Fruit fly (Drosophila melanogaster) whole organism, embryonic: ENCODE data around the gene Mgstl.

Source experiments
- Abd-B ChIP-seq: fragments of 200-800 bp; sonication (Bioruptor generic); optimal IDR thresholded peaks from 2 replicates; lab custom pipeline; 2018; ENCODE audit warnings: missing biosample characterization, mild to moderate bottlenecking, missing genetic modification characterization, moderate library complexity
- BtbVII ChIP-seq: fragments of 200-800 bp; sonication (Bioruptor generic); optimal IDR thresholded peaks from 3 replicates; lab custom pipeline; 2017; ENCODE audit warnings: missing biosample characterization, mild to moderate bottlenecking, missing genetic modification characterization
- CG11723 ChIP-seq: fragments of 200-800 bp; sonication (Bioruptor generic); optimal IDR thresholded peaks from 2 replicates; lab custom pipeline; 2017; ENCODE audit warnings: missing biosample characterization, mild to moderate bottlenecking, missing genetic modification characterization
- CG12155 ChIP-seq: fragments of 200-800 bp; sonication (Bioruptor generic); optimal IDR thresholded peaks from 3 replicates; lab custom pipeline; 2016; ENCODE audit warnings: missing biosample characterization, missing genetic modification characterization
- CG12769 ChIP-seq: fragments of 200-800 bp; sonication (Bioruptor generic); optimal IDR thresholded peaks from 2 replicates; lab custom pipeline; 2019; ENCODE audit warnings: missing biosample characterization, mild to moderate bottlenecking, missing genetic modification characterization, moderate library complexity
- CG13775 ChIP-seq: fragments of 200-800 bp; sonication (Bioruptor generic); optimal IDR thresholded peaks from 3 replicates; lab custom pipeline; 2017; ENCODE audit warnings: missing biosample characterization, mild to moderate bottlenecking, missing genetic modification characterization
- CG14014 ChIP-seq: fragments of 200-800 bp; sonication (Bioruptor generic); IDR thresholded peaks from 2 replicates; pipeline ENCODE4 v1.3.6; 2022; ENCODE audit warnings: missing biosample characterization, missing genetic modification characterization
- CG14860 ChIP-seq: fragments of 200-800 bp; sonication (Bioruptor generic); IDR thresholded peaks from 3 replicates; pipeline ENCODE4 v1.3.6; 2022; ENCODE audit warnings: missing biosample characterization, missing genetic modification characterization; ENCODE audit not compliant: partially characterized antibody
- CG1529 ChIP-seq: fragments of 200-800 bp; sonication (Bioruptor generic); optimal IDR thresholded peaks from 3 replicates; lab custom pipeline; 2018; ENCODE audit warnings: missing biosample characterization, missing genetic modification characterization
- CG17385 ChIP-seq: fragments of 200-800 bp; sonication (Bioruptor generic); optimal IDR thresholded peaks from 3 replicates; lab custom pipeline; 2018; ENCODE audit warnings: missing biosample characterization, mild to moderate bottlenecking, missing genetic modification characterization
- CG17912 ChIP-seq: fragments of 200-800 bp; sonication (Bioruptor generic); optimal IDR thresholded peaks from 2 replicates; lab custom pipeline; 2018; ENCODE audit warnings: missing biosample characterization, mild to moderate bottlenecking, missing genetic modification characterization
- CG4424 ChIP-seq: fragments of 200-800 bp; sonication (Bioruptor generic); optimal IDR thresholded peaks from 3 replicates; lab custom pipeline; 2016; ENCODE audit warnings: missing biosample characterization, missing genetic modification characterization
- CG4730 ChIP-seq: fragments of 200-800 bp; sonication (Bioruptor generic); IDR thresholded peaks from 2 replicates; pipeline ENCODE4 v1.3.6; 2022; ENCODE audit warnings: missing biosample characterization, missing genetic modification characterization
- CG9797 ChIP-seq: fragments of 200-800 bp; sonication (Bioruptor generic); optimal IDR thresholded peaks from 3 replicates; lab custom pipeline; 2018; ENCODE audit warnings: missing biosample characterization, mild to moderate bottlenecking, missing genetic modification characterization
- Dp ChIP-seq: fragments of 200-800 bp; sonication (Bioruptor generic); optimal IDR thresholded peaks from 2 replicates; lab custom pipeline; 2018; ENCODE audit warnings: missing biosample characterization, mild to moderate bottlenecking, missing genetic modification characterization, moderate library complexity
- Drgx ChIP-seq: fragments of 200-800 bp; sonication (Bioruptor generic); IDR thresholded peaks from 2 replicates; pipeline ENCODE4 v1.3.6; 2022; ENCODE audit warnings: missing biosample characterization, missing genetic modification characterization
- Elba2 ChIP-seq: fragments of 200-800 bp; sonication (Bioruptor generic); optimal IDR thresholded peaks from 3 replicates; lab custom pipeline; 2016; ENCODE audit warnings: missing biosample characterization, missing genetic modification characterization
- Gug ChIP-seq: fragments of 200-800 bp; sonication (Bioruptor generic); IDR thresholded peaks from 4 replicates; pipeline ENCODE4 v1.3.6; 2022; ENCODE audit warnings: missing biosample characterization, missing genetic modification characterization
- HLH3B ChIP-seq: fragments of 200-800 bp; sonication (Bioruptor generic); IDR thresholded peaks from 2 replicates; pipeline ENCODE4 v1.3.6; 2022; ENCODE audit warnings: missing biosample characterization, missing genetic modification characterization
- Hand ChIP-seq: fragments of 200-800 bp; sonication (Bioruptor generic); optimal IDR thresholded peaks from 2 replicates; lab custom pipeline; 2017; ENCODE audit warnings: mild to moderate bottlenecking, missing biosample characterization, missing genetic modification reagents, missing genetic modification characterization
- HmgD ChIP-seq: fragments of 200-800 bp; sonication (Bioruptor generic); optimal IDR thresholded peaks from 3 replicates; lab custom pipeline; 2016; ENCODE audit warnings: missing biosample characterization, missing genetic modification characterization
- HmgZ ChIP-seq: fragments of 200-800 bp; sonication (Bioruptor generic); optimal IDR thresholded peaks from 2 replicates; lab custom pipeline; 2018; ENCODE audit warnings: missing biosample characterization, mild to moderate bottlenecking, missing genetic modification characterization
- Med ChIP-seq: fragments of 200-800 bp; sonication (Bioruptor generic); peaks from one replicate; lab custom pipeline; 2016; ENCODE audit warnings: missing biosample characterization, missing genetic modification characterization, mild to moderate bottlenecking, inconsistent platforms, moderate library complexity
- Myb ChIP-seq: fragments of 200-800 bp; sonication (Bioruptor generic); optimal IDR thresholded peaks from 2 replicates; lab custom pipeline; 2016; ENCODE audit warnings: missing biosample characterization, missing genetic modification characterization
- NK7.1 ChIP-seq: fragments of 200-800 bp; sonication (Bioruptor generic); optimal IDR thresholded peaks from 3 replicates; lab custom pipeline; 2016; ENCODE audit warnings: missing biosample characterization, missing genetic modification characterization
- Neu2 ChIP-seq: fragments of 200-800 bp; sonication (Bioruptor generic); optimal IDR thresholded peaks from 3 replicates; lab custom pipeline; 2016; ENCODE audit warnings: missing biosample characterization, missing genetic modification characterization, borderline replicate concordance
- Ptx1 ChIP-seq: fragments of 200-800 bp; sonication (Bioruptor generic); IDR thresholded peaks from 2 replicates; pipeline ENCODE4 v1.3.6; 2022; ENCODE audit warnings: missing biosample characterization, missing genetic modification characterization
- ap ChIP-seq: fragments of 200-800 bp; sonication (Bioruptor generic); IDR thresholded peaks from 2 replicates; pipeline ENCODE4 v1.3.6; 2022; ENCODE audit warnings: missing biosample characterization, missing genetic modification characterization
- ara ChIP-seq: fragments of 200-800 bp; sonication (Bioruptor generic); IDR thresholded peaks from 2 replicates; pipeline ENCODE4 v1.3.6; 2022; ENCODE audit warnings: missing biosample characterization, missing genetic modification characterization
- cad ChIP-seq: fragments of >200 bp; optimal IDR thresholded peaks from 2 replicates; lab custom pipeline; 2017; ENCODE audit warnings: missing biosample characterization, missing genetic modification characterization
- chn ChIP-seq: fragments of 200-800 bp; sonication (Bioruptor generic); optimal IDR thresholded peaks from 2 replicates; lab custom pipeline; 2016; ENCODE audit warnings: missing biosample characterization, missing genetic modification characterization
- ci ChIP-seq: fragments of 200-800 bp; sonication (Bioruptor generic); IDR thresholded peaks from 3 replicates; pipeline ENCODE4 v1.3.6; 2022; ENCODE audit warnings: missing biosample characterization, missing genetic modification characterization
- da ChIP-seq: fragments of 200-800 bp; sonication (Bioruptor generic); optimal IDR thresholded peaks from 2 replicates; lab custom pipeline; 2016; ENCODE audit warnings: missing biosample characterization, missing genetic modification characterization
- dm ChIP-seq: fragments of 200-800 bp; sonication (Bioruptor generic); optimal IDR thresholded peaks from 3 replicates; lab custom pipeline; 2016; ENCODE audit warnings: missing biosample characterization, missing genetic modification characterization
- emc ChIP-seq: fragments of 200-800 bp; sonication (Bioruptor generic); optimal IDR thresholded peaks from 2 replicates; lab custom pipeline; 2016; ENCODE audit warnings: missing biosample characterization, missing genetic modification characterization
- grn ChIP-seq: fragments of 200-800 bp; sonication (Bioruptor generic); optimal IDR thresholded peaks from 3 replicates; lab custom pipeline; 2017; ENCODE audit warnings: missing biosample characterization, missing genetic modification characterization
- klu ChIP-seq: fragments of 200-800 bp; sonication (Bioruptor generic); IDR thresholded peaks from 2 replicates; pipeline ENCODE4 v1.3.6; 2022; ENCODE audit warnings: missing biosample characterization, missing genetic modification characterization
- lbe ChIP-seq: fragments of 200-800 bp; sonication (Bioruptor generic); optimal IDR thresholded peaks from 2 replicates; lab custom pipeline; 2016; ENCODE audit warnings: missing biosample characterization, mild to moderate bottlenecking, missing genetic modification characterization
- nau ChIP-seq: fragments of 200-800 bp; sonication (Bioruptor generic); optimal IDR thresholded peaks from 3 replicates; lab custom pipeline; 2017; ENCODE audit warnings: missing biosample characterization, mild to moderate bottlenecking, missing genetic modification characterization, missing genetic modification reagents
- nmo ChIP-seq: fragments of 200-800 bp; sonication (Bioruptor generic); optimal IDR thresholded peaks from 2 replicates; lab custom pipeline; 2018; ENCODE audit warnings: missing biosample characterization, mild to moderate bottlenecking, missing genetic modification characterization, moderate library complexity
- pfk ChIP-seq: fragments of 200-800 bp; sonication (Bioruptor generic); optimal IDR thresholded peaks from 2 replicates; lab custom pipeline; 2018; ENCODE audit warnings: missing biosample characterization, mild to moderate bottlenecking, missing genetic modification characterization, moderate library complexity
- pho ChIP-seq: fragments of 200-800 bp; sonication (Bioruptor generic); optimal IDR thresholded peaks from 2 replicates; lab custom pipeline; 2016; ENCODE audit warnings: missing biosample characterization, missing genetic modification characterization
- ranshi ChIP-seq: fragments of 200-800 bp; sonication (Bioruptor generic); IDR thresholded peaks from 2 replicates; pipeline ENCODE4 v1.3.6; 2022; ENCODE audit warnings: missing biosample characterization, missing genetic modification characterization
- sd ChIP-seq: fragments of 200-800 bp; sonication (Bioruptor generic); optimal IDR thresholded peaks from 3 replicates; lab custom pipeline; 2018; ENCODE audit warnings: missing biosample characterization, mild to moderate bottlenecking, missing genetic modification characterization, moderate library complexity
- usp ChIP-seq: fragments of >200 bp; optimal IDR thresholded peaks from 2 replicates; lab custom pipeline; 2017; ENCODE audit warnings: missing biosample characterization, missing genetic modification characterization
- vfl ChIP-seq: fragments of 200-800 bp; sonication (Bioruptor generic); optimal IDR thresholded peaks from 2 replicates; lab custom pipeline; 2016; ENCODE audit warnings: missing biosample characterization, missing genetic modification characterization
- vvl ChIP-seq: fragments of 200-800 bp; sonication (Bioruptor generic); IDR thresholded peaks from 2 replicates; pipeline ENCODE4 v1.3.6; 2022; ENCODE audit warnings: missing biosample characterization, missing genetic modification characterization
- zf30C ChIP-seq: fragments of 200-800 bp; sonication (Bioruptor generic); optimal IDR thresholded peaks from 3 replicates; lab custom pipeline; 2018; ENCODE audit warnings: missing biosample characterization, mild to moderate bottlenecking, missing genetic modification characterization
- zfh1 ChIP-seq: fragments of 200-800 bp; sonication (Bioruptor generic); IDR thresholded peaks from 3 replicates; pipeline ENCODE4 v1.3.6; 2022; ENCODE audit warnings: missing biosample characterization, missing genetic modification characterization

Gene Mgstl

DNA sequence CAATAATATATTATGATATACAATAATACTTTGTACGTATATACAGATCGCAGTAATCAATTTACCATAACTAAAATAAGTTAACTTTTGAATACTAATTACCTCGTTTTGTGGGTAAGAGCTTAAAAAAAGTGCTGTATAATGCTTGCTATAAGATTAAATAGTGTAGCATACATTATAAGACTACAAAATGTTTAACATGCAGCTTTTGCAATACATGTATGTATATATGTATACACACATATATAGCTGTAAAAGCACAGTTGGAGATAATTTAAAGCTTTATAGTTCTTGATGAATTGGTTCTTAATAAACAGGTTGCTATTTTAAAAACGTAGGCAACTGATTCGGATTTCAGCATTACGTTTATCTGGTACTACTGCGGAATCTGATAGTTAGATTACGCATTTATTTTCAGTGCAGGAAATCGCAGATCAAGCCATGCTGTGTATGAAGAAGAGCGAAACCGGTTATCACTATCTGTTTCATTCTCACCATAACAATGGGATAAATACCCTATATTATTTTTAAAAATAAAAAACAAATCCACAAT lies 2.4 kb downstream of the Mgstl start (continued):
- TF ChIP-seq CG12769 (peak; percentile 37), CG17385 (GFP tag; lab: Kevin White, UChicago) (peak; percentile 50), pho (GFP tag; lab: Kevin White, UChicago) (no peak), Elba2 (GFP tag; lab: Kevin White, UChicago) (no peak), CG1529 (GFP tag; lab: Kevin White, UChicago) (no peak), klu (GFP tag; lab: Robert Waterston, UW) (no peak), Ptx1 (GFP tag; lab: Robert Waterston, UW) (peak; percentile 14; the same call in 1 of the 2 replicates), Med (GFP tag; lab: Kevin White, UChicago) (peak; percentile 85), Drgx (GFP tag; lab: Robert Waterston, UW) (peak; percentile 36; the same call in 1 of the 2 replicates), CG17912 (GFP tag; lab: Kevin White, UChicago) (no peak), cad (GFP tag; lab: Kevin White, UChicago) (no peak), da (GFP tag; lab: Kevin White, UChicago) (no peak), lbe (GFP tag; lab: Kevin White, UChicago) (peak; percentile 23), ci (GFP tag; lab: Robert Waterston, UW) (peak; percentile 32; the same call in 1 of the 3 replicates), dm (GFP tag; lab: Kevin White, UChicago) (no peak), zf30C (GFP tag; lab: Kevin White, UChicago) (peak; percentile 80), CG12155 (no peak), grn (GFP tag; lab: Kevin White, UChicago) (peak; percentile 33), nmo (no peak), CG14014 (GFP tag; lab: Robert Waterston, UW) (peak; percentile 9; the same call in 1 of the 2 replicates)

DNA sequence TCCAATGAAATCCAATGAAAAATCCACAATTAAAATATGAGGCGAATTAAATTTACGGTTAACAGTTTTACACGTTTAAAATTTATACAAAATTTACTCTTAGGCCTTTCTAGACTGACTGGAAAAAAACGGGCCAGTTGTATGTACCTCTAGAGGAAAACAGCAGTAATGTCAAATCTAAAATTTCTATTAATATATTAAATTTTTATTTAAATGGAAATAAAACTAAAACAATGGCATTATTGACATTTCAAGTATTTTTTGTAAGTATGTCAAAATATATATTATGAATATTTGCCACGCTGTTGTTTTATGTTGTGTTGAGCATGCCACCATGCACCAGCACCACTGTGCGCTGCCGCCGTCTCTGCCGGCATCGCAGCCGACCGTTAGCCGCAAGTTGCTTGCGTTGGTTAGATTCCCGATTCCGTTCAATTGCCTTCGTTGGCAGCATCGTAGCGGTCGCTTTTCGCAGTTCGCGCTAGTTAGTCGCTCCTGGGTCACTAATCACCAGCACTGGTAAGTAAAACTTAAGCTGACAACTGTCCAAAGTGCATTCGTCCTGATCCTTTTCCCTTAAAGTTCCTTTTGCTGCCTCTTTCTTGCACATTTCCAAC lies 3.0 kb downstream of the Mgstl start, which contains the start of gene Cbs:
Gene Cbs, plus strand, starts transcription at position 308 of the 617 bp plus-strand sequence.
- TF ChIP-seq CG4730 (GFP tag; lab: Robert Waterston, UW) (peak; percentile 46; the same call in 1 of the 2 replicates), BtbVII (peak; percentile 80), Hand (GFP tag; lab: Kevin White, UChicago) (peak; percentile 49), ranshi (GFP tag; lab: Robert Waterston, UW) (peak; percentile 70), Gug (GFP tag; lab: Robert Waterston, UW) (peak; percentile 74; the same call in 3 of the 4 replicates), CG14860 (GFP tag; lab: Robert Waterston, UW) (peak; percentile 19; the same call in 1 of the 3 replicates), ara (GFP tag; lab: Robert Waterston, UW) (peak; percentile 45), zfh1 (peak; percentile 66; the same call in 1 of the 3 replicates), HmgZ (tag; lab: Kevin White, UChicago) (peak; percentile 44), vfl (GFP tag; lab: Kevin White, UChicago) (no peak), HLH3B (GFP tag; lab: Robert Waterston, UW) (peak; percentile 54), Myb (GFP tag; lab: Kevin White, UChicago) (no peak), pfk (GFP tag; lab: Kevin White, UChicago) (no peak), sd (no peak), da (GFP tag; lab: Kevin White, UChicago) (no peak), chn (GFP tag; lab: Kevin White, UChicago) (peak; percentile 44), Dp (no peak), nau (GFP tag; lab: Kevin White, UChicago) (no peak), emc (GFP tag; lab: Kevin White, UChicago) (no peak), CG13775 (GFP tag; lab: Kevin White, UChicago) (peak; percentile 74), NK7.1 (GFP tag; lab: Kevin White, UChicago) (no peak), usp (GFP tag; lab: Kevin White, UChicago) (no peak), Abd-B (peak; percentile 22), ap (GFP tag; lab: Robert Waterston, UW) (peak; percentile 54; the same call in 1 of the 2 replicates), Neu2 (GFP tag; lab: Kevin White, UChicago) (no peak), CG9797 (GFP tag; lab: Kevin White, UChicago) (no peak), HmgD (GFP tag; lab: Kevin White, UChicago) (no peak), vvl (GFP tag; lab: Robert Waterston, UW) (peak; percentile 79), CG11723 (peak; percentile 35), CG4424 (GFP tag; lab: Kevin White, UChicago) (peak; percentile 48)
